Fruit fly (Drosophila melanogaster): Measurements from ENCODE around the gene CheB38a.

CheB38a gene

DNA sequence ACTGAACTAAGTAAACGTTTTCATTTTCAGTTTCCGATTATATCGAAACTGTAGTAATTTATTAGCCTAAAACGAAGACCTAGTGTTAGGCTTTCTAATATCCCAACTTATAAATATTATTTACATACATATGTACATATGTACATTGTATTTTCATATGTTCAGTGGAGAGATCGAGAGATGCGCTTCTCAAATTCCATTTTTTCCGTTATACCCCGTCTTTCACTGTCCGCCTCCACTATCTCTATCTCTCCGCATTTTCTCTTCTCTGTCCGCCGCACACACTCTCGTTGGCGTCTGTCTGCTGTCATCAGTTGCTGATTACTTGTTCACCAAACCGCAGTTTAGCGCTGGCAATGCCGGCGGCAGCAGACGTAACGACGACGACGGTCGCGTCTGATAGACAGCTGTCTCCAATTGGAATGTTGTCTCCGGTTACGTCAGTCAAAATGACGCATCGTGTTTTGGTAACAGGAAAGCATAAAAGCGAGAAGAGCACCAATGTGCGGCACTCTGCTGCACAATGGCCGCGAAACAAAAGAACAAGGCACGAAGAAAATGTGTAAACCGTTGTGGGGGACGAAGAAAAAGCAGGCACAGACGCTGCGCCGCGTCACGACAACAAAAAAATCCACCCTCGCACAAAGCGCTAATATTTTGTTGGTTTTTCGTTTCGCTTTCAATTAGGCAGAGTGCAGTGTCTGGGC is 4.3 kb upstream of the CheB38a start, which contains the start of gene CG9331:
Gene CG9331 (plus strand): TSS at position 340 of the 707 bp plus-strand sequence.
- TF ChIP-seq repo (GFP tag; optimal IDR thresholded peaks at IDR 0.05) (no peak), D19B (GFP tag; optimal IDR thresholded peaks at IDR 0.05) (no peak), Ravus (GFP tag; IDR thresholded peaks at IDR 0.05) (no peak), CG6254 (GFP tag; optimal IDR thresholded peaks at IDR 0.05) (peak; percentile 36), CG10431 (GFP tag; optimal IDR thresholded peaks at IDR 0.05) (no peak), CG17359 (tag; optimal IDR thresholded peaks at IDR 0.05) (no peak), Dfd (GFP tag; optimal IDR thresholded peaks at IDR 0.05) (no peak), CG14860 (GFP tag; IDR thresholded peaks at IDR 0.05; ENCODE audit: partially characterized antibody) (peak; percentile 51; the same call in 1 of the 3 replicates), TFAM (GFP tag; optimal IDR thresholded peaks at IDR 0.05) (no peak), HLHmδ (GFP tag; optimal IDR thresholded peaks at IDR 0.05) (peak; percentile 61), vfl (GFP tag; optimal IDR thresholded peaks at IDR 0.05) (no peak), CG15479 (GFP tag; optimal IDR thresholded peaks at IDR 0.05) (peak; percentile 58), CG5953 (GFP tag; IDR thresholded peaks at IDR 0.05) (0 out of 2 replicates have a peak, but pooled peaks have one; percentile 3), hbn (GFP tag; IDR thresholded peaks at IDR 0.05; ENCODE audit: partially characterized antibody) (0 out of 2 replicates have a peak, but pooled peaks have one; percentile 23), C15 (GFP tag; IDR thresholded peaks at IDR 0.05) (no peak), NFAT (GFP tag; IDR thresholded peaks at IDR 0.05) (no peak), Atf3 (GFP tag; optimal IDR thresholded peaks at IDR 0.05) (no peak), Hmr (GFP tag; optimal IDR thresholded peaks at IDR 0.05) (peak; percentile 5), CG14965 (GFP tag; optimal IDR thresholded peaks at IDR 0.05; ENCODE audit: borderline replicate concordance) (no peak), CG13296 (GFP tag; optimal IDR thresholded peaks at IDR 0.05) (no peak), Mrtf (GFP tag; IDR thresholded peaks at IDR 0.05) (no peak), CG3838 (GFP tag; optimal IDR thresholded peaks at IDR 0.05) (no peak), inv (GFP tag; IDR thresholded peaks at IDR 0.05; ENCODE audit: partially characterized antibody) (no peak), bcd (GFP tag; optimal IDR thresholded peaks at IDR 0.05) (no peak), crc (GFP tag; optimal IDR thresholded peaks at IDR 0.05) (no peak), CG18476 (GFP tag; optimal IDR thresholded peaks at IDR 0.05) (peak; percentile 93), btn (GFP tag; optimal IDR thresholded peaks at IDR 0.05) (no peak), vvl (GFP tag; IDR thresholded peaks at IDR 0.05) (peak; percentile 36; the same call in 1 of the 2 replicates), dati (GFP tag; IDR thresholded peaks at IDR 0.05) (no peak), chif (GFP tag; optimal IDR thresholded peaks at IDR 0.05) (no peak), CG1603 (tag; optimal IDR thresholded peaks at IDR 0.05) (no peak), phol (tag; optimal IDR thresholded peaks at IDR 0.05) (no peak), Hr39 (optimal IDR thresholded peaks at IDR 0.05) (no peak), CG12299 (tag; optimal IDR thresholded peaks at IDR 0.05) (no peak), insv (GFP tag; optimal IDR thresholded peaks at IDR 0.05) (peak in 1 of 2 experiments; percentile 90), CG1024 (GFP tag; IDR thresholded peaks at IDR 0.05) (no peak), so (GFP tag; IDR thresholded peaks at IDR 0.05) (peak; percentile 72; the same call in 1 of the 3 replicates), gt (GFP tag; IDR thresholded peaks at IDR 0.05) (no peak), CG3847 (GFP tag; IDR thresholded peaks at IDR 0.05) (no peak), Dip2 (GFP tag; IDR thresholded peaks at IDR 0.05) (no peak), CG16815 (GFP tag; optimal IDR thresholded peaks at IDR 0.05) (no peak), zen2 (GFP tag; IDR thresholded peaks at IDR 0.05; ENCODE audit: partially characterized antibody) (0 out of 3 replicates have a peak, but pooled peaks have one; percentile 50), otp (GFP tag; IDR thresholded peaks at IDR 0.05) (0 out of 3 replicates have a peak, but pooled peaks have one; percentile 30), Nf-YB (GFP tag; optimal IDR thresholded peaks at IDR 0.05) (no peak), Dp (GFP tag; optimal IDR thresholded peaks at IDR 0.05) (no peak), usp (GFP tag; optimal IDR thresholded peaks at IDR 0.05) (no peak), chn (GFP tag; optimal IDR thresholded peaks at IDR 0.05) (peak; percentile 21), bbx (GFP tag; IDR thresholded peaks at IDR 0.05; ENCODE audit: partially characterized antibody) (peak; percentile 75; the same call in 1 of the 2 replicates), oc (tag; optimal IDR thresholded peaks at IDR 0.05) (peak; percentile 36)

Data from whole organism, embryonic.